Worm (Caenorhabditis elegans): Measurements from ENCODE around the gene div-1.
A peak's percentile ranks its signal among the peaks of the same experiment; 100 is the strongest.

The div-1 gene

DNA sequence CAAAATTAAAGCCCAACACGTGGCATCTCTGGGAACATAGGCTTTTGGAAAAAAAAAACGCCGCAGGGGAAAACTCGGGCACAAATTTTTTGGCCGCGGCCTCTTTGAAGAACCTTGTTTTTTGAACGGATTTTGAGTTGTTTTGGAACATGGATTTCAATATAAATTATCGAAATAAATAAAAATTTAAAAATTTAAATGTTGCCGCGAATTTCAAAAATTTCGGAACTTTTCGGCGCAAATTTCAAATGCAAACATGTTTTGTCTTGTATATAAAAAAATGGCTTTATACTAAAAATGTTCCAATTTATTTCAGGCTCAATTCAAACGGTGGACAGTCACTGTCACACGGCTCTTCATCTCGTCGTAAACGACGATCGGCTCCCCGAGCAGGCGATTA is 4.3 kb downstream of the div-1 start:
- no peak for TF ChIP-seq tbp1 (GFP tag; optimal IDR thresholded peaks at IDR 0.05)
- TF ChIP-seq hlh-12 (tag; optimal IDR thresholded peaks at IDR 0.05), result no peak
- no peak for TF ChIP-seq Y53G8AR.9 (GFP tag; conservative IDR thresholded peaks at IDR 0.05)
- TF ChIP-seq madf-6 (GFP tag; IDR thresholded peaks at IDR 0.05), result no peak
- TF ChIP-seq B0261.1 (tag; optimal IDR thresholded peaks at IDR 0.05), result no peak
- TF ChIP-seq Y95B8A.8 (GFP tag; IDR thresholded peaks at IDR 0.05), result no peak
- no peak for TF ChIP-seq atf-7 (tag; optimal IDR thresholded peaks at IDR 0.05)
- no peak for TF ChIP-seq egrh-3 (GFP tag; IDR thresholded peaks at IDR 0.05)
- TF ChIP-seq lin-26 (GFP tag; IDR thresholded peaks at IDR 0.05), result no peak
- no peak for TF ChIP-seq unc-62 (GFP tag; optimal IDR thresholded peaks at IDR 0.05)
- TF ChIP-seq ceh-40 (GFP tag; IDR thresholded peaks at IDR 0.05), result no peak
- no peak for TF ChIP-seq let-607 (tag; optimal IDR thresholded peaks at IDR 0.05)

DNA sequence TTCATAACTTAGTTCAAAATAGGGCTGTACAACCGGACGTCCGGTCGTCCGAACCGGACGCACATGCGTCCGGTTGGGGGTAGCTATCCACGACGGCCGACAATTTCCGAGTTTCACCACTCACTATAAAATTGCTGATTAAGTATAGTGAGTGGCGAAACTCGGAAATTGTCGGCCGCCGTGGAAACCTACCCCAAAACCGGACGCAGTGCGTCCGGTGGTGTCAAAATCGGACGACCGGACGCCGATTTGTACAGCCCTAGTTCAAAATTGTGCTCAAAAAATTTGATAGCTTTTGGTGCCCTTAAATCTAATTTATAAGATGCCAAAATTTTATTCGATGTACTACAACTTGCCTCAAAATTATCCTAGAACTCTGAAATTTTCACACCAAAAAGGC is 5.8 kb downstream of the div-1 start:
- TF ChIP-seq snpc-1.1 (tag; optimal IDR thresholded peaks at IDR 0.05; ENCODE audit: insufficient read depth) (peak; percentile 54), snpc-4 (GFP tag; optimal IDR thresholded peaks at IDR 0.05) (peak; percentile 63), snpc-4 (tag; optimal IDR thresholded peaks at IDR 0.05) (peak in 3 of 4 experiments; percentile 50 to 91 (median 86)), hmg-1.2 (GFP tag; IDR thresholded peaks at IDR 0.05) (0 out of 2 replicates have a peak, but pooled peaks have one; percentile 12)

DNA sequence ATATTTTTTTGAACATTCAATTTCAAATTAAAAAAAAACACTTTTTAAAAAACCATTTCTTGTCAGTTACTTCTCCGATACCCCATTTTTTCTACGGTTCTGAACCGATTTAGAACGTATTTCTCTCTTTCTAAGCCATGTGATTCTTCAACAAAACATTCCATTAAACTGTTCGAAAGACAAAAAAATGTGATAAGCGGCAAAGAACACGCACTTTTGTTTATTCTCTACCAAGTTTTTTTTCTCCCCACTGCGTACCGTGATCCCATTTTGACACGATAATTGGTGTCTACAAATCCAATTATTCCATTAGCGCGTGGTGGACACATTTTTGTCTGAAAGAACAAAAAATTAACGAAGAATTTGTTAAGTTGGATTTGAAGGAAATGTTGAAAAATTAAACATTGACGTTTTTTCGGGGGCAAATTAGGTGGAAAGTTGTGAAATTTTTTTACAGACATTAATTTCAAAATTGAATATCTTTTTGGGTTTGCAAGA is 7.0 kb downstream of the div-1 start:
- no peak for TF ChIP-seq C17E4.6 (GFP tag; IDR thresholded peaks at IDR 0.05)
- no peak for TF ChIP-seq cebp-1 (GFP tag; IDR thresholded peaks at IDR 0.05)
- peak; percentile 10 for TF ChIP-seq cebp-1 (tag; optimal IDR thresholded peaks at IDR 0.05)
- no peak for TF ChIP-seq nhr-120 (GFP tag; IDR thresholded peaks at IDR 0.05)
- TF ChIP-seq lsl-1 (GFP tag; optimal IDR thresholded peaks at IDR 0.05), result no peak
- TF ChIP-seq ztf-26 (tag; optimal IDR thresholded peaks at IDR 0.05), result peak; percentile 35
- no peak for TF ChIP-seq tbx-9 (tag; optimal IDR thresholded peaks at IDR 0.05; ENCODE audit: borderline replicate concordance)
- TF ChIP-seq somi-1 (GFP tag; optimal IDR thresholded peaks at IDR 0.05), result peak; percentile 51
- no peak for TF ChIP-seq ceh-58 (GFP tag; IDR thresholded peaks at IDR 0.05)
- no peak for TF ChIP-seq attf-3 (GFP tag; conservative IDR thresholded peaks at IDR 0.05)
- no peak for TF ChIP-seq attf-5 (GFP tag; optimal IDR thresholded peaks at IDR 0.05)
- no peak for TF ChIP-seq athp-1 (tag; optimal IDR thresholded peaks at IDR 0.05)
- TF ChIP-seq xnd-1 (tag; optimal IDR thresholded peaks at IDR 0.05), result no peak
- no peak for TF ChIP-seq F37B4.10 (GFP tag; IDR thresholded peaks at IDR 0.05)

DNA sequence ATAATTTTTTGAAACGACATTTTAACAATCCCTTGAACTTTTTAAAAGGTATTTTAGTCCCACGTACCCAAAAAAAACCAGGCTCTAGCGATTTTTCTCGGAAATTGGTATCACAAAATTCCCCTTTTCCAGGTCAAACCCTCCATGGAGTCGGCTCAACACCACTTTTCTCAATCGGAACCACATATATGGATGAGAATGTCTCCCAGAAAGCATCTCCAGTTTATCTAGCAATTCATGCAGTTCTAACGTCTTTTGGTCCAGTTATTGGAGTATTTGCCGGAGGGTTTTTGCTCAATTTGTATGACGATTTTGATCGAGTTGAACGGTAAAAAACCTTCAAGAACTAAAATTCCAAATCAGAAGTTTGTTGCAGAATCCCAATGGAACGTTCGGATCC is 8.3 kb downstream of the div-1 start:
- TF ChIP-seq ceh-79 (tag; optimal IDR thresholded peaks at IDR 0.05), result no peak
- no peak for TF ChIP-seq attf-6 (GFP tag; IDR thresholded peaks at IDR 0.05)
- TF ChIP-seq mcd-1 (GFP tag; IDR thresholded peaks at IDR 0.05), result no peak
- TF ChIP-seq ekl-4 (GFP tag; IDR thresholded peaks at IDR 0.05), result no peak
- no peak for TF ChIP-seq snpc-3.4 (tag; optimal IDR thresholded peaks at IDR 0.05)
- TF ChIP-seq aptf-3 (GFP tag; IDR thresholded peaks at IDR 0.05), result no peak
- TF ChIP-seq nhr-27 (tag; optimal IDR thresholded peaks at IDR 0.05), result no peak
- no peak for TF ChIP-seq F33H1.4 (GFP tag; IDR thresholded peaks at IDR 0.05)
- no peak for TF ChIP-seq tbx-9 (tag; optimal IDR thresholded peaks at IDR 0.05; ENCODE audit: borderline replicate concordance)
- TF ChIP-seq F10E7.11 (tag; optimal IDR thresholded peaks at IDR 0.05), result no peak
- no peak for TF ChIP-seq hmg-20 (GFP tag; IDR thresholded peaks at IDR 0.05)
- TF ChIP-seq lir-1 (GFP tag; conservative IDR thresholded peaks at IDR 0.05), result no peak
- TF ChIP-seq aptf-2 (GFP tag; conservative IDR thresholded peaks at IDR 0.05), result no peak
- no peak for TF ChIP-seq Y95B8A.8 (GFP tag; IDR thresholded peaks at IDR 0.05)
- TF ChIP-seq dpff-1 (tag; optimal IDR thresholded peaks at IDR 0.05), result no peak
- no peak for TF ChIP-seq F39B2.1 (GFP tag; IDR thresholded peaks at IDR 0.05)
- TF ChIP-seq xnd-1 (tag; optimal IDR thresholded peaks at IDR 0.05), result no peak

All from whole organism, young adult.